Fruit fly (Drosophila melanogaster) whole organism: ENCODE results near the gene Tango10.

ENCODE experiments used
- CG8478 ChIP-seq: fragments of >200 bp; optimal IDR thresholded peaks from 2 replicates; lab custom pipeline; 2018; ENCODE audit warnings: inconsistent platforms
- Dll ChIP-seq: fragments of >200 bp; optimal IDR thresholded peaks from 2 replicates; lab custom pipeline; 2017
- EcR ChIP-seq, 2 experiments: fragments of >200 bp; optimal IDR thresholded peaks; 2 replicates each; lab custom pipeline; 2017; ENCODE audit warnings: missing biosample characterization in 2 of 2, missing genetic modification characterization in 2 of 2, missing genetic modification reagents in 2 of 2
- pan ChIP-seq: fragments of >200 bp; optimal IDR thresholded peaks from 2 replicates; lab custom pipeline; 2017
- psq ChIP-seq: fragments of >200 bp; optimal IDR thresholded peaks from 2 replicates; lab custom pipeline; 2017
- usp ChIP-seq: fragments of >200 bp; optimal IDR thresholded peaks from 2 replicates; lab custom pipeline; 2017; ENCODE audit warnings: missing biosample characterization, missing genetic modification characterization, mixed read lengths

Tango10 gene

DNA sequence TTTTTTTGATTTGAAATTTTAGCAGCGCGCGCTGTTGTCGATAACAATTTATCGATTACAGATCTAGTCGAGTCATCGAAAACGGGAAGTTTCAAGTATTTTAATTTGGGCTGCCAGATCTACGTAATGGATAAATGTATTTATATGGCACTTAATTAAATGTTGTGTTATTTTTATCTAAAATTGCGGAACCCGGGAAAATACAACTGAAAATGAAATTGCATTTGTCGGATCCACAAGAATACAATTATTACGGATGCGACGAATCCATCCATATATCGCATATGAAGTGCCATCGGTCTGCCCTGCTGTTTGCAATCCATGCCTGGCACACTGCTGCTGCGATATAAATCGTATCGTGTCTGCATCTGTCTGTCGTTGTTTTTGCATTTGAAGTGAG, at the start of gene Tango10:
Tango10 (plus strand) TSS at position 108 of the 400 bp plus-strand sequence.
- TF ChIP-seq pan (no peak), usp (GFP tag; lab: Kevin White, UChicago) (no peak), CG8478 (lab: Kevin White, UChicago) (no peak), psq (lab: Kevin White, UChicago) (no peak), Dll (no peak), EcR (GFP tag; optimal IDR thresholded peaks at IDR 0.05; lab: Kevin White, UChicago) (no peak)

DNA sequence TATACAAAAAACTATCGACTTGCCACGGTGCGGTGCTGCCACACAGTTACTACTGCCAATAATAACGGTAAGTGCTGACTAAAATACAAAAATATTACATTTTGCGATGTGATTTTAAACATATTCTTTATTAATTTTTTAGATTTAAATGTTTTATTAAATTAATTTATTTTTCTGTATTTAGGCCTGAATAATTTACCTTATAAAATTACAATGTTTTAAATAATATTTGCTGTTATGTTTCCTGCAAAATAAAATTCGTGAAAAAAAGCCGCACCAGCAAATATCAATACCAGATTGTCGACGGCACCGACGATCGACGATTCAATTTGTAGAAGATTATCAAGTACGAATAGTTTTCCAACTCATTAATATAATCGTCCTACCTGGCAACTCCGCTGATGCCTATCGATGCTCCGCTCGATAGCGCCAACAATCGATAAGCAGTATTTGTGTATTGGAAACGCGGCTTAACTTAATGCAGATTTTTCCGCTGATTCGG, 41.5 kb upstream of the Tango10 start, which contains the start of the genes Vlet and bif:
Vlet (minus strand) TSS at position 51 of the 502 bp plus-strand sequence.
bif (plus strand) TSS at position 432 of the 502 bp plus-strand sequence.
- TF ChIP-seq usp (GFP tag; lab: Kevin White, UChicago) (no peak), Dll (no peak), EcR (GFP tag; optimal IDR thresholded peaks at IDR 0.05; lab: Kevin White, UChicago) (no peak), CG8478 (lab: Kevin White, UChicago) (no peak), pan (no peak), psq (lab: Kevin White, UChicago) (no peak)

DNA sequence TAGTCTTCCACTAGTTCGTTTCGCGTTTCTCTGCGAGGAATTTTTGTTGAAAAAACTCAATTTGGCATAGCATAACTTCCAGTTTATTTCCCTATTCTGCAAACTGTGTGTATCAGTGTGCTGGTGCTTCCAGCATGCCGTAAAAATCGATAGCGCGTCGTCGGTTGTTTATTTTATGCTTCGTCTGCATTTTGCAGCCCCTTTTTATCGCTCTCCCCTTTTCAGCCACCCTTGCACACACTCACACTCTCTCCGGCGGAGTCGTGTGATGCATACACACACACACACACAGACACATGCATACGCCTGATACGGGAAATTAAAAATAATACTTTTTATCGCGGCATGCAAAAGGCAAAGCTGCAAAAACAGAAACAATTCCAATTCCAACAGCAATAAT, 40.6 kb upstream of the Tango10 start:
- no peak for TF ChIP-seq psq (lab: Kevin White, UChicago)

DNA sequence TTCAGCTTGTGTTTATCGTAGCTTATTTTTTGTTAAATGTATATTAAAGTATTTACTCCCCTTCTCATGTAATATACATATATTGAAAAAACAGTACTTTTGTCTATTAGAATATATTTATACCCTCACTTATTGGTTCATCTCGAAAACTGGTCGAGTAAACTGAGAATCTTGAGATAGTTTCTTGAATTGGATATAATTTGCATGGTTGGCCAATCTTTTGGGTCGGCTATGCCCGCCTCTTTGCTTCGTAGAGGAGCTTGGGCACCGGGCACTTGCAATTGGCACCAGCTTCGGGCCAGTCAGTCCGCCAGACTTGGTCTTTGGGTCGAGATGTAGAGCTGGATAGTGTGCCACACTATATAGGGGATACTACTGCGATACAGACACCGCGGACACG, 39.6 kb upstream of the Tango10 start:
- no peak for TF ChIP-seq usp (GFP tag; lab: Kevin White, UChicago)
- no peak for TF ChIP-seq EcR (GFP tag; optimal IDR thresholded peaks at IDR 0.05; lab: Kevin White, UChicago)
- no peak for TF ChIP-seq psq (lab: Kevin White, UChicago)

DNA sequence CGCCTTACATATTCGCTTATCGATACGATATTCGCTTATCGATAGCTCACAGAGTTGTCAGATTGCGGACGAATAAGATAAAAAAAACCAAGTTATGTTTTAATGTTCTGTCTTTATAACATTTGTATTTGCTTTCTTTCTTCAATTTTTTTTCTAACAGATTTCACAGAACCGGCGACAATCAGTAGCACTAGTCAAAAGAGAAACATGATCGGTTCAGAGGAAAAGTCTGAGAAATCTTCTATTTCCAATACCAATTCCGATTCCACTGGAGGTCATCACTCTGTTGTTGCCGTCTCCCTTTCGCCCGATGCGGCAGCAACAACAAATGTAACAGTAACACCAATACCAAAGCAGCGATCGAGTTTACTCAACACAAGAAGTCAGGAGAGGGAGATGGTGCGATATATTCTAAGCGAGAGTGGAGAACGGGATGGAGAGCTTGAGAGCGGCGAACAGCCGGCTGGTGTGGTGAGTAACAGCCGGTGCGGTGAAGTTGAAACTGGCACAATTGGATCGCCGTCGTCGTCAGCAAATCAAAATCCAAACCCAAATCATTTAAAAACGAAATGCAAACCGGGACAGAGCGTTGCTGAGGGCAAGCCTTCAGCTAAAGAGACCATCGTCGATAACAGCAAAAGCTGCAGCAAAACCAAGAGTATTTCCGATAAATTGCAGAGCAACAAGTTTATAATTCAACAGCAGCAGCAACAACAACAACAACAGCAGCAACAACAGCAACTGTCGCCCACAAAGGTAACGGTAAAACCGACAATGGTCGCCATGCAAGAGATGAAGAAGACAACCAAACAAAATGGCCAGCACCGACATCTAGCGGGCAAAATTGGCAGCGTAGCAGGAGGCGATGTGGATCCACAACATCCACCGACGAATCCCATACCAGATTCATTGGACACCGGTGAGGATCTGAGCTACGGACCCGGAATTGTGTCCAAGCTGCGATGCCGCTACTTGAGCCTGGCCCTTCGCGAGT, 38.2 kb upstream of the Tango10 start:
- peak; percentile 66 for TF ChIP-seq Dll
- peak; percentile 34 for TF ChIP-seq CG8478 (lab: Kevin White, UChicago)
- no peak for TF ChIP-seq usp (GFP tag; lab: Kevin White, UChicago)
- no peak for TF ChIP-seq psq (lab: Kevin White, UChicago)
- no peak for TF ChIP-seq pan
- peak in 1 of 2 experiments; percentile 96 for TF ChIP-seq EcR (GFP tag; optimal IDR thresholded peaks at IDR 0.05; lab: Kevin White, UChicago)

DNA sequence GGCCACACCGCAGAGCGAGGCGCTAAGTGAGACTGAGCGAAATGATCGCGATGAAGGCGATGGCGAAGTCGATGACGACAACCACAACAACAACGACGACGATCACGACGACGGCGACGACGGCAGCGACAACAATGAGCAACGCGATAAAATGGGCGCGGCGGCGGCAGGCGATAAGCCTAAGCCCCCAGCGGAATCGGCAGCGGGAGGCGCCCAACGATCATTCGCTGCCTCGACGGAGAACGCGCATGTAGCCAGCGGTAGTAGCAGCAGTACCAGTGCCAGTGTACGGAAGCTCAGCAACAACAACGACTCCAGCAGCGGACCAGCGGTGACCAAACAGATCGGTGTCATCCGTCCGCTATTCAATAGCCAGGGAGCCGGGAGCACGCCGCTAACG, 36.6 kb upstream of the Tango10 start:
- TF ChIP-seq CG8478 (lab: Kevin White, UChicago) (no peak), Dll (no peak)

DNA sequence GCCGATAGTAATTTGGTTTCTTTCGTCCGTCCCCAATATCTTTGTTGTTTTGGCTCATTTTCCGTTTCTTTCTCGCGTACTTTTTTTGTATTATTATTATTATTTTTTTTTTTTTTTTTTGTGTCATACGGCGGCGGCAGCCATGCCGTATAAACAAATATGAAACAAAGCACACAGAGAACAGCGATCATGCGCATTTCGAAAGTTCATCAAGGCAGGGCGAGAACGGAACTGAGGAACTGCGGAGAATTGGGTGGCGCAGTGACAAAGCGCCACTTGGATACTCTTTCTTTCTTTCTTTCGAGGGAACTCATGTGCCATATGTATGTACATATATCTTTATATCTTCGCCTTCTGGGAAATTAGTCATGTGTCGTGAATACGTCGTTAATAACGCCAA, 35.6 kb upstream of the Tango10 start:
- TF ChIP-seq CG8478 (lab: Kevin White, UChicago) (no peak), psq (lab: Kevin White, UChicago) (no peak), Dll (no peak), pan (no peak)

DNA sequence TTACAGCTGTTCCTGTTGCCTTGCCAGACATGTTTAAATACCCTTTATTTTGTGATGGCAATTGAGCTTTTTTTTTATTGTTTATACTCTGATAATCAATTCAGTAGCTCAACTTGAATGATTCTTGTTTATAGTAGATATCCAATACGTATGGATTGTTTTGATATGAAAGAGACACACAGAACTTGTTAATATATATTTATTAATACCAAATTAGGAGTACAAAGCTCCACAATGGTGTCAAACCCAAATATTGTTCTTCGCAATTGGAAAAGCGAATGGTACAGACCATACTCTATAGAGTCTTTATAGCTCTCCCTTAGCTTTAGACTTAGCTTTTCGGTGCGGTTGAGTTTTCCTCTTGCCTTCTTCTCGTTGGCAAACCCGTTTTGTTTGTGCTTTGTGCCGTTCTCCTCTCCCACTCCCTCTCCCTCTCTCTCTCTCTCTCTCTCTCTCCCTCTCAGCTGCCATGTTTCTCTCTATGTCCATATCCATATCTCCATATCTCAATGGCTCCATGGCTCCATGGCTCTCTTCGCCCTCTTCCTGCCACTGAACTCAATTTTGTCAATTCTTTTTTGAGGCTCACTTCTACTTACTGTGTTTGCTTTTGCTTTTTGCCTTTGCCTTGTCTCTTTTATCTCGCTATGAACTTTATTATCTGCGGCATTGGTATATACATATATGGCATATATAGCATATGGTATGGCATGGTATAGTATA, 34.0 kb upstream of the Tango10 start:
- TF ChIP-seq EcR (GFP tag; optimal IDR thresholded peaks at IDR 0.05; lab: Kevin White, UChicago) = peak in 1 of 2 experiments; percentile 37
- no peak for TF ChIP-seq CG8478 (lab: Kevin White, UChicago)
- no peak for TF ChIP-seq usp (GFP tag; lab: Kevin White, UChicago)

DNA sequence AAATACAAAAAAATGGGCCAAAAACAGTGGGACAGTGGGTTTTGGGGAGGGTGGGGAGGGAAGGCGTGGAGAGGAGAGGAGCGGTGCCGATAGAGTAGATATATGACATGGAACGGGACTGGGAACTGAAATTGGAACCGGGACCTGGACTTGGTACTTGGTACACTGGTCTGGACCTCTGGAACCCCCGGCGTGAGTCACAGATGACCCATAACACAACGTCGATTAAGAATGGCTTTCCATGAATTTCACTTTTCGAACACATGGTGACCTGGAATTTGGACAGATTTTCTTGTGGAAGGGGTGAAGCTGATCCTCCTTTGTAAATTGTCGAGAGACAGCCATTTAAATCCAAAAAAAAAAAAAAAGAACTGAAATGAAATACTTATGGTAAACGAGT, 33.4 kb upstream of the Tango10 start:
- TF ChIP-seq EcR (GFP tag; optimal IDR thresholded peaks at IDR 0.05; lab: Kevin White, UChicago) (no peak), pan (no peak), psq (lab: Kevin White, UChicago) (no peak), usp (GFP tag; lab: Kevin White, UChicago) (no peak), CG8478 (lab: Kevin White, UChicago) (no peak), Dll (no peak)

DNA sequence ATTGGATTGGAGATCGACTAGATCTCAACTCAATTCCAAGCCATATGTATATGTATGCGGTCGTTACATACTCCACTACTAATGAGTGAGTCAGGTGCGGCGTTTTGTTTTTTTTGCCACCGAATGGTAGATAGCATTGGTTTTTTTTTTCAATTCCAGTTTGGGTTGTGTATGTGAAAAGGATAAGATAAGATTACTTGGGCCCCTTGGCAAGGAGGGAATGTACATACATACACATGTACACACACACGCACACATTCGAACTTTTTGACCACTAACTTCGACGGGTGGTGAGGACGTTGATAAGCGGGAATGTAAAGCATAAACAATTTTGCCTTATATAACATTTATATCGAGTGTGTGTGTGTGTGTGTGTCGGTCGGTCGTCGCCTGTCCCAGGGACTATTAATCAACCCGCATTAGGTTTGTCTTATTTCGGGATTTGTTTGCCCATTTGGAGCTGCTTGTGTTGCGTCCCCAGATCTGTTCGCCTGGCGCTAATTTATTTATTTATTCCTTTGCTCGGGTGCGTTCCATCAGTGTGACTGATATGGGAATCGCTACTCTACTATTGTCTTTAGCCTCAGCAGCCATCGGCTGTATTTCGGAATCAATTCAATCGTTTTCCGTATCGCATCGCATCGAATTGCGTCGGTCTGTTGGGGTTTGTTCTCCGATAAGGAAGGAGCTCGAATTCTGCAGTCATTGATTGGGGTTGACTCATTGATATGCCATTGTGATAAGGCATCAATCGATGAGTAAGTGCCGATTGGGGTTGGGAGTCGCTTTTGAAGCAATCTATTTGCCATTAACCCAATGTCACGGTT, 32.2 kb upstream of the Tango10 start:
- no peak for TF ChIP-seq psq (lab: Kevin White, UChicago)

DNA sequence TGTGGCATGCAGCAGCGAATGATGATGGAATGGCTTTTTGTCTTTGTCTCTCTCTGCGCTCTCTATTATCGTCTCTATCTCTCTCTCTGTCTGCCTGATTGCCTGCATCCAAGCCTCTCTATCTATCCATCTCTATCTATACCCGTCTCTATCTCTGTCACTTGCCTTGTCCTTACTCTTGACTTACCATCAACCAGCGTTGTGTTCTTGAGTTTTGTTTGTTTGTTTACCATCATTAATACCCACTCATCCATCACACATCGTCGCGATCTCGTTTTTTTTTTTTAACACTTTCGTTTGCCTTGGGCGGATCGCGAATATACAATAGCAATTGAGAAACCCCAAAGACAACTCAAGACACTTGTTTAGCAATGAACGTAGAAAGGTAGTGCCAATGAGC, 30.4 kb upstream of the Tango10 start:
- no peak for TF ChIP-seq usp (GFP tag; lab: Kevin White, UChicago)
- TF ChIP-seq psq (lab: Kevin White, UChicago) = no peak
- no peak for TF ChIP-seq EcR (GFP tag; optimal IDR thresholded peaks at IDR 0.05; lab: Kevin White, UChicago)
- TF ChIP-seq pan = no peak
- no peak for TF ChIP-seq Dll
- TF ChIP-seq CG8478 (lab: Kevin White, UChicago) = no peak
